Fruit fly (Drosophila melanogaster): ENCODE measurements around the gene CG17544.

CG17544 gene

DNA sequence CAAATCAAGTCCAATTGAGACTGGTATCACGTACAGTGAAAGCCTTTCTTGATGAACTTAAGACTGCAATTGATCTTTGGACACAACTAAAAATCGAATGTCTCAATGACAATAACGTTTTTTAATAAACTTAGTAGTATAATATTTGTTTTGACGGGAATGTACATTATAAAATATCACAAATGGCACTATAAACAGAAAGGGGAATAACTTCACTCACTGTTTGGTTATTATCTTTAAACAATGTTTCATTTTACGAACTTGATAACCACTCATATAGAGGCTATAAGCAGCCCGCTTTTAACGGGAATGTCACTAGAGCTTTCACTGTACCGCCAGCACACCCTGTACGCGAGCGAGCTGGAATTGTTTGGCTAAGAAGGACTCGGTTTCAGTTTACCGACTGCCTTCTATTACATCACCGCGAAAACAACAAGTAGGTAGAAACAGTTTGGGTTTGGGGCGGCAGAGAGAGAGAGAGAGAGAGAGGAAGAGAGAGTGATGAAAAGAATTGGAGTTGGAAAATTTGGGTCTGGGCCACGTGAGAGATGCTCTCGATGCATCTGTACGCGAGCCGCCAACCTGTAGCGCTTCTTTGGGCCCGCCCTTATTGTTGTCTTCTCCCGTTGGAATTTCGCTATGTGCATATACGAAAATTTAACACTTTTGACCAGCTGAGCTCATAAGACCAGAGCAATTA, 526 bp downstream of the CG17544 start:
- TF ChIP-seq CG17359 (tag; optimal IDR thresholded peaks at IDR 0.05) (peak; percentile 29), CG5953 (GFP tag; IDR thresholded peaks at IDR 0.05) (no peak), NfI (GFP tag; optimal IDR thresholded peaks at IDR 0.05) (peak; percentile 12), ATbp (GFP tag; optimal IDR thresholded peaks at IDR 0.05) (peak; percentile 20), sens (GFP tag) (peak; percentile 44), CG6654 (GFP tag; optimal IDR thresholded peaks at IDR 0.05) (no peak), CG17328 (GFP tag; IDR thresholded peaks at IDR 0.05) (no peak), CG12236 (GFP tag; optimal IDR thresholded peaks at IDR 0.05) (no peak), CG3163 (GFP tag; optimal IDR thresholded peaks at IDR 0.05) (no peak), ab (GFP tag; optimal IDR thresholded peaks at IDR 0.05) (no peak), scrt (GFP tag; optimal IDR thresholded peaks at IDR 0.05) (peak; percentile 81), CG18476 (GFP tag; optimal IDR thresholded peaks at IDR 0.05) (no peak), NFAT (GFP tag; IDR thresholded peaks at IDR 0.05) (no peak), run (tag; optimal IDR thresholded peaks at IDR 0.05) (no peak), pum (GFP tag; optimal IDR thresholded peaks at IDR 0.05) (no peak), cas (GFP tag; IDR thresholded peaks at IDR 0.05) (no peak), nau (GFP tag; optimal IDR thresholded peaks at IDR 0.05) (peak; percentile 13), CG13424 (tag; optimal IDR thresholded peaks at IDR 0.05) (peak; percentile 40), BtbVII (GFP tag; optimal IDR thresholded peaks at IDR 0.05) (no peak), CG15514 (GFP tag; optimal IDR thresholded peaks at IDR 0.05) (peak; percentile 10), HmgZ (tag; optimal IDR thresholded peaks at IDR 0.05) (peak; percentile 6), CoRest (tag; optimal IDR thresholded peaks at IDR 0.05) (peak; percentile 37), hb (GFP tag; IDR thresholded peaks at IDR 0.05; ENCODE audit: partially characterized antibody) (no peak), zfh2 (GFP tag; optimal IDR thresholded peaks at IDR 0.05) (peak; percentile 43), CG2875 (GFP tag; optimal IDR thresholded peaks at IDR 0.05) (no peak), ems (GFP tag; optimal IDR thresholded peaks at IDR 0.05) (no peak), dysf (GFP tag; IDR thresholded peaks at IDR 0.05) (peak; percentile 43; the same call in 2 of the 3 replicates), dan (GFP tag; IDR thresholded peaks at IDR 0.05) (no peak), CG18262 (tag; optimal IDR thresholded peaks at IDR 0.05) (peak; percentile 2), Neu2 (GFP tag; optimal IDR thresholded peaks at IDR 0.05; ENCODE audit: borderline replicate concordance) (no peak), exex (tag; optimal IDR thresholded peaks at IDR 0.05) (no peak), CG11723 (GFP tag; optimal IDR thresholded peaks at IDR 0.05) (no peak), CG4707 (GFP tag; optimal IDR thresholded peaks at IDR 0.05) (no peak), Med (GFP tag) (peak; percentile 72), z (GFP tag; IDR thresholded peaks at IDR 0.05) (no peak), CG12769 (tag; optimal IDR thresholded peaks at IDR 0.05) (peak; percentile 11), eve (GFP tag; optimal IDR thresholded peaks at IDR 0.05) (peak in 1 of 2 experiments; percentile 79), Dip2 (GFP tag; IDR thresholded peaks at IDR 0.05) (no peak), fu2 (GFP tag; optimal IDR thresholded peaks at IDR 0.05) (peak; percentile 16), Lim3 (GFP tag; IDR thresholded peaks at IDR 0.05) (no peak), klu (GFP tag; IDR thresholded peaks at IDR 0.05) (no peak), CG7963 (GFP tag; IDR thresholded peaks at IDR 0.05; ENCODE audit: partially characterized antibody) (no peak), dati (GFP tag; IDR thresholded peaks at IDR 0.05) (no peak), Dfd (GFP tag; optimal IDR thresholded peaks at IDR 0.05) (no peak), D19A (tag; optimal IDR thresholded peaks at IDR 0.05) (no peak), CG30431 (GFP tag; optimal IDR thresholded peaks at IDR 0.05) (no peak), CG2116 (GFP tag; optimal IDR thresholded peaks at IDR 0.05) (no peak), dmrt99B (tag; optimal IDR thresholded peaks at IDR 0.05) (peak; percentile 52), kay (GFP tag; optimal IDR thresholded peaks at IDR 0.05) (no peak), trem (tag; optimal IDR thresholded peaks at IDR 0.05) (no peak)
